Worm (Caenorhabditis elegans) whole organism, L4 larva: ENCODE results near the gene D1005.10.

Experiments used
- F10B5.3 ChIP-seq: sonication (generic microtip); optimal IDR thresholded peaks from 2 replicates; lab custom pipeline; 2016; ENCODE audit warnings: mild to moderate bottlenecking, missing genetic modification characterization, missing compliant biosample characterization
- ZK546.5 ChIP-seq, 2 experiments: sonication (generic microtip); optimal IDR thresholded peaks; 2 replicates each; lab custom pipeline; 2017; ENCODE audit warnings: missing biosample characterization in 2 of 2, missing genetic modification characterization in 2 of 2
- ama-1 ChIP-seq: fragments of 150-350 bp; optimal IDR thresholded peaks from 2 replicates; lab custom pipeline; 2014; ENCODE audit warnings: inconsistent platforms, mixed read lengths
- ces-1 ChIP-seq: fragments of 150-350 bp; sonication (generic microtip); optimal IDR thresholded peaks from 4 replicates; lab custom pipeline; 2014; ENCODE audit warnings: missing biosample characterization, missing genetic modification reagents, missing genetic modification characterization
- dve-1 ChIP-seq: sonication (generic microtip); optimal IDR thresholded peaks from 2 replicates; lab custom pipeline; 2017; ENCODE audit warnings: antibody characterized with exemption, mild to moderate bottlenecking, missing genetic modification characterization, missing compliant biosample characterization; ENCODE audit not compliant: insufficient read depth
- lin-13 ChIP-seq: fragments of 150-350 bp; optimal IDR thresholded peaks from 2 replicates; lab custom pipeline; 2014; ENCODE audit warnings: missing biosample characterization, missing genetic modification reagents, missing genetic modification characterization
- lin-39 ChIP-seq: fragments of 150-350 bp; optimal IDR thresholded peaks from 2 replicates; lab custom pipeline; 2014; ENCODE audit warnings: missing biosample characterization, missing genetic modification reagents, missing genetic modification characterization
- mep-1 ChIP-seq: fragments of 150-350 bp; sonication (generic microtip); optimal IDR thresholded peaks from 3 replicates; lab custom pipeline; 2014; ENCODE audit warnings: missing biosample characterization, missing genetic modification characterization
- nhr-11 ChIP-seq: fragments of 150-350 bp; optimal IDR thresholded peaks from 2 replicates; lab custom pipeline; 2014; ENCODE audit warnings: missing biosample characterization, missing genetic modification characterization
- nhr-237 ChIP-seq: sonication (generic microtip); optimal IDR thresholded peaks from 2 replicates; lab custom pipeline; 2017; ENCODE audit warnings: missing biosample characterization, missing genetic modification characterization
- pha-4 ChIP-seq, 2 experiments: fragments of 150-350 bp in 1 of 2; fragments of 200-800 bp in 1 of 2; sonication (Bioruptor generic) in 1 of 2; IDR thresholded peaks in 1 of 2; optimal IDR thresholded peaks in 1 of 2; 2 replicates each; pipeline versions ENCODE4 v1.3.6 to Lab custom; 2014 to 2022; ENCODE audit warnings: missing genetic modification characterization in 2 of 2, missing genetic modification reagents in 2 of 2, missing biosample characterization in 1 of 2, missing compliant biosample characterization in 1 of 2
- pqm-1 ChIP-seq: sonication (generic microtip); optimal IDR thresholded peaks from 2 replicates; lab custom pipeline; 2017; ENCODE audit warnings: missing biosample characterization, missing genetic modification characterization

- TF ChIP-seq lin-39 (tag; lab: Kevin White, UChicago) = no peak
- TF ChIP-seq pqm-1 = no peak
- TF ChIP-seq mep-1 (tag; lab: Kevin White, UChicago) = peak; percentile 85
- TF ChIP-seq pha-4 (GFP tag; IDR thresholded peaks at IDR 0.05; lab: Robert Waterston, UW) = peak; percentile 59; the same call in 1 of the 2 replicates
- TF ChIP-seq pha-4 (tag; optimal IDR thresholded peaks at IDR 0.05; lab: Kevin White, UChicago) = no peak
- peak; percentile 96 for TF ChIP-seq dve-1
- peak; percentile 99 for TF ChIP-seq ama-1
- TF ChIP-seq nhr-11 = peak; percentile 97
- TF ChIP-seq ces-1 (GFP tag; lab: Kevin White, UChicago) = no peak
- TF ChIP-seq lin-13 (GFP tag; lab: Kevin White, UChicago) = no peak
- no peak for TF ChIP-seq ZK546.5 (tag; optimal IDR thresholded peaks at IDR 0.05; lab: Kevin White, UChicago)
- no peak for TF ChIP-seq F10B5.3 (tag; lab: Kevin White, UChicago)
- no peak for TF ChIP-seq nhr-237 (tag; lab: Kevin White, UChicago)
Observed at ce11 chrX:1504529-1505080, 18.6 kb upstream of the D1005.10 start.
